Worm (Caenorhabditis elegans): ENCODE measurements around the gene srt-29.

DNA sequence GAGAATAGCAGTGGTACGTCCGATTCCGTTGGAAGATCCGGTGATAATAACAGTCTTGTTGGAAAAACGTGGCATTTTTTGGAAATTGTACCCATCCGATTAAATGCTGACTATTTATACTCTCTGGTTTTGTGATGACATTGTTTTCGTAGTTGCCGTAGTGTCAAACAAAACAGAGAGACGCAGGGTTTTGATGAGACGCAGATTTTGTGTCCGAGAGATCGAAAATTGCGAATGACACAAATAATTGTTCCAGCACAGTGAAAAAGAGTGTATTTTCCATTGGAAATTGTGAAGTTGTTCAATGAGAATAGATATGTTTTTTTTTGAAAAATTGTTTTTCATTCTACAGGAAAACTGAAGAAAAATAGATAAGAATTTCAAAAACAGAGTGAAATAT lies 44.2 kb upstream of the srt-29 start, which contains the start of gene R05D8.7:
- TF ChIP-seq elt-2 (tag; optimal IDR thresholded peaks at IDR 0.05) = no peak
- no peak for TF ChIP-seq ztf-11 (tag; optimal IDR thresholded peaks at IDR 0.05)
- no peak for TF ChIP-seq R02D3.7 (tag; optimal IDR thresholded peaks at IDR 0.05)
- no peak for TF ChIP-seq hmg-11 (tag; optimal IDR thresholded peaks at IDR 0.05)
- TF ChIP-seq egl-27 (tag; optimal IDR thresholded peaks at IDR 0.05) = no peak
- no peak for TF ChIP-seq ZK546.5 (tag; optimal IDR thresholded peaks at IDR 0.05)
- no peak for TF ChIP-seq nhr-28 (tag; optimal IDR thresholded peaks at IDR 0.05)

All from whole organism, L3 larva.